Worm (Caenorhabditis elegans) whole organism, midembryonic: ENCODE data around the gene fut-1.

ENCODE experiments used
- T22C8.4 ChIP-seq: fragments of 200-800 bp; sonication (Bioruptor generic); IDR thresholded peaks from 2 replicates; pipeline ENCODE4 v1.3.6; 2022; ENCODE audit warnings: missing genetic modification characterization, missing compliant biosample characterization
- cog-1 ChIP-seq: sonication (generic microtip); optimal IDR thresholded peaks from 2 replicates; lab custom pipeline; 2016; ENCODE audit warnings: missing genetic modification characterization, missing compliant biosample characterization
- flt-1 ChIP-seq: fragments of 200-800 bp; sonication (Bioruptor generic); IDR thresholded peaks from 2 replicates; pipeline ENCODE4 v1.3.6; 2022; ENCODE audit warnings: missing genetic modification characterization, missing compliant biosample characterization
- klf-2 ChIP-seq: fragments of 200-800 bp; sonication (Bioruptor generic); conservative IDR thresholded peaks from 2 replicates; pipeline ENCODE4 v1.3.6; 2022; ENCODE audit warnings: missing genetic modification reagents, missing genetic modification characterization, missing compliant biosample characterization
- med-1 ChIP-seq: sonication (generic microtip); optimal IDR thresholded peaks from 2 replicates; lab custom pipeline; 2017; ENCODE audit warnings: missing genetic modification characterization, mild to moderate bottlenecking, missing compliant biosample characterization, antibody characterized with exemption, missing genetic modification reagents; ENCODE audit not compliant: insufficient read depth
- ref-1 ChIP-seq: fragments of 200-800 bp; sonication (Bioruptor generic); conservative IDR thresholded peaks from 2 replicates; pipeline ENCODE4 v1.3.6; 2022; ENCODE audit warnings: missing genetic modification reagents, missing genetic modification characterization, missing compliant biosample characterization
- tab-1 ChIP-seq: fragments of 200-800 bp; sonication (Bioruptor generic); IDR thresholded peaks from 2 replicates; pipeline ENCODE4 v1.3.6; 2022; ENCODE audit warnings: missing genetic modification characterization, missing compliant biosample characterization
- ztf-23 ChIP-seq: fragments of 200-800 bp; sonication (Bioruptor generic); IDR thresholded peaks from 2 replicates; pipeline ENCODE4 v1.3.6; 2022; ENCODE audit warnings: missing genetic modification reagents, missing genetic modification characterization, missing compliant biosample characterization
- ztf-29 ChIP-seq: fragments of 200-800 bp; sonication (Bioruptor generic); IDR thresholded peaks from 2 replicates; pipeline ENCODE4 v1.3.6; 2022; ENCODE audit warnings: missing genetic modification reagents, missing genetic modification characterization, missing compliant biosample characterization

ce11 chrII:8738244-8738643, 21.1 kb downstream of the fut-1 start:
- no peak for TF ChIP-seq ztf-29 (GFP tag; lab: Robert Waterston, UW)
- TF ChIP-seq tab-1 (GFP tag; lab: Robert Waterston, UW): no peak
- no peak for TF ChIP-seq cog-1 (tag; lab: Kevin White, UChicago)
- TF ChIP-seq flt-1 (GFP tag; lab: Robert Waterston, UW): no peak
- no peak for TF ChIP-seq ref-1
- TF ChIP-seq med-1 (GFP tag; lab: Kevin White, UChicago): no peak
- TF ChIP-seq T22C8.4 (GFP tag; lab: Robert Waterston, UW): no peak
- no peak for TF ChIP-seq klf-2 (GFP tag; lab: Robert Waterston, UW)
- no peak for TF ChIP-seq ztf-23 (GFP tag; lab: Robert Waterston, UW)
